Fruit fly (Drosophila melanogaster): ENCODE measurements around the gene caup.

The caup gene

dm6 chr3L:12618824-12619370, 9.5 kb downstream of the caup start:
- TF ChIP-seq CG11617 (GFP tag; optimal IDR thresholded peaks at IDR 0.05): no peak
- TF ChIP-seq CG33017 (tag; optimal IDR thresholded peaks at IDR 0.05): no peak
- no peak for TF ChIP-seq CG14711 (tag; optimal IDR thresholded peaks at IDR 0.05)
- TF ChIP-seq Hr96 (GFP tag; optimal IDR thresholded peaks at IDR 0.05): no peak
- no peak for TF ChIP-seq bab1 (GFP tag; optimal IDR thresholded peaks at IDR 0.05)
- no peak for TF ChIP-seq CG7045 (GFP tag; optimal IDR thresholded peaks at IDR 0.05)
- no peak for TF ChIP-seq cnc (optimal IDR thresholded peaks at IDR 0.05)
- no peak for TF ChIP-seq CG1620 (GFP tag; optimal IDR thresholded peaks at IDR 0.05)

dm6 chr3L:12621862-12622261, 12.4 kb downstream of the caup start:
- TF ChIP-seq CG33017 (tag; optimal IDR thresholded peaks at IDR 0.05) (no peak), kay (GFP tag; ENCODE audit: borderline replicate concordance) (peak; percentile 75), Crg-1 (GFP tag; optimal IDR thresholded peaks at IDR 0.05) (no peak)

dm6 chr3L:12627703-12628102, 18.3 kb downstream of the caup start:
- peak; percentile 44 for TF ChIP-seq pad (GFP tag; optimal IDR thresholded peaks at IDR 0.05)
- TF ChIP-seq ovo (GFP tag; optimal IDR thresholded peaks at IDR 0.05): no peak
- no peak for TF ChIP-seq Clk (GFP tag; optimal IDR thresholded peaks at IDR 0.05)
- no peak for TF ChIP-seq CG7101 (tag; optimal IDR thresholded peaks at IDR 0.05)
- no peak for TF ChIP-seq CG14711 (tag; optimal IDR thresholded peaks at IDR 0.05)

- TF ChIP-seq CG12768 (GFP tag; optimal IDR thresholded peaks at IDR 0.05): no peak
- no peak for TF ChIP-seq Hr96 (GFP tag; optimal IDR thresholded peaks at IDR 0.05)
- TF ChIP-seq CG7101 (tag; optimal IDR thresholded peaks at IDR 0.05): no peak
- no peak for TF ChIP-seq pad (GFP tag; optimal IDR thresholded peaks at IDR 0.05)
- no peak for TF ChIP-seq toe (GFP tag; optimal IDR thresholded peaks at IDR 0.05)
- TF ChIP-seq Mnt (GFP tag; optimal IDR thresholded peaks at IDR 0.05): no peak
- no peak for TF ChIP-seq CG7045 (GFP tag; optimal IDR thresholded peaks at IDR 0.05)
- no peak for TF ChIP-seq bab1 (GFP tag; optimal IDR thresholded peaks at IDR 0.05)
- TF ChIP-seq ovo (GFP tag; optimal IDR thresholded peaks at IDR 0.05): no peak
- no peak for TF ChIP-seq kay (GFP tag; ENCODE audit: borderline replicate concordance)
- TF ChIP-seq cnc (optimal IDR thresholded peaks at IDR 0.05): no peak
- no peak for TF ChIP-seq CG33017 (tag; optimal IDR thresholded peaks at IDR 0.05)
- no peak for TF ChIP-seq Clk (GFP tag; optimal IDR thresholded peaks at IDR 0.05)
- no peak for TF ChIP-seq CG1620 (GFP tag; optimal IDR thresholded peaks at IDR 0.05)
- no peak for TF ChIP-seq CG5204 (GFP tag; optimal IDR thresholded peaks at IDR 0.05)
Measured at dm6 chr3L:12635008-12635407, 25.6 kb downstream of the caup start.

- TF ChIP-seq bab1 (GFP tag; optimal IDR thresholded peaks at IDR 0.05): no peak
- TF ChIP-seq pad (GFP tag; optimal IDR thresholded peaks at IDR 0.05): no peak
- no peak for TF ChIP-seq CG12768 (GFP tag; optimal IDR thresholded peaks at IDR 0.05)
- no peak for TF ChIP-seq CG33017 (tag; optimal IDR thresholded peaks at IDR 0.05)
- no peak for TF ChIP-seq ovo (GFP tag; optimal IDR thresholded peaks at IDR 0.05)
- TF ChIP-seq CG11617 (GFP tag; optimal IDR thresholded peaks at IDR 0.05): no peak
- TF ChIP-seq toe (GFP tag; optimal IDR thresholded peaks at IDR 0.05): no peak
- TF ChIP-seq cnc (optimal IDR thresholded peaks at IDR 0.05): no peak
- TF ChIP-seq CG7045 (GFP tag; optimal IDR thresholded peaks at IDR 0.05): no peak
- TF ChIP-seq CG1620 (GFP tag; optimal IDR thresholded peaks at IDR 0.05): no peak
- no peak for TF ChIP-seq CG14711 (tag; optimal IDR thresholded peaks at IDR 0.05)
- TF ChIP-seq cic (GFP tag; optimal IDR thresholded peaks at IDR 0.05): no peak
- no peak for TF ChIP-seq Crg-1 (GFP tag; optimal IDR thresholded peaks at IDR 0.05)
Measured at dm6 chr3L:12638345-12638744, 28.9 kb downstream of the caup start.

dm6 chr3L:12638919-12639607, 29.6 kb downstream of the caup start:
- TF ChIP-seq pad (GFP tag; optimal IDR thresholded peaks at IDR 0.05): no peak
- no peak for TF ChIP-seq tj (GFP tag; optimal IDR thresholded peaks at IDR 0.05)
- no peak for TF ChIP-seq CG7045 (GFP tag; optimal IDR thresholded peaks at IDR 0.05)
- TF ChIP-seq Mnt (GFP tag; optimal IDR thresholded peaks at IDR 0.05): no peak
- no peak for TF ChIP-seq ovo (GFP tag; optimal IDR thresholded peaks at IDR 0.05)
- no peak for TF ChIP-seq CG5204 (GFP tag; optimal IDR thresholded peaks at IDR 0.05)
- no peak for TF ChIP-seq CG1620 (GFP tag; optimal IDR thresholded peaks at IDR 0.05)
- TF ChIP-seq Crg-1 (GFP tag; optimal IDR thresholded peaks at IDR 0.05): no peak
- no peak for TF ChIP-seq cnc (optimal IDR thresholded peaks at IDR 0.05)
- TF ChIP-seq CG14711 (tag; optimal IDR thresholded peaks at IDR 0.05): no peak
- TF ChIP-seq Clk (GFP tag; optimal IDR thresholded peaks at IDR 0.05): no peak
- no peak for TF ChIP-seq CG11617 (GFP tag; optimal IDR thresholded peaks at IDR 0.05)
- TF ChIP-seq Hr96 (GFP tag; optimal IDR thresholded peaks at IDR 0.05): no peak
- no peak for TF ChIP-seq CG12768 (GFP tag; optimal IDR thresholded peaks at IDR 0.05)
- no peak for TF ChIP-seq toe (GFP tag; optimal IDR thresholded peaks at IDR 0.05)
- no peak for TF ChIP-seq bab1 (GFP tag; optimal IDR thresholded peaks at IDR 0.05)

dm6 chr3L:12639608-12639967, 30.2 kb downstream of the caup start:
- TF ChIP-seq pad (GFP tag; optimal IDR thresholded peaks at IDR 0.05): no peak
- no peak for TF ChIP-seq ovo (GFP tag; optimal IDR thresholded peaks at IDR 0.05)
- no peak for TF ChIP-seq CG5204 (GFP tag; optimal IDR thresholded peaks at IDR 0.05)
- no peak for TF ChIP-seq Mnt (GFP tag; optimal IDR thresholded peaks at IDR 0.05)

All from whole organism, adult.